Fruit fly (Drosophila melanogaster) whole organism, embryonic: ENCODE measurements around the gene CG16727.

Experiments used
- Aef1 ChIP-seq: fragments of 200-800 bp; sonication (Bioruptor generic); IDR thresholded peaks from 3 replicates; pipeline ENCODE4 v1.3.6; 2022; ENCODE audit warnings: missing biosample characterization, missing genetic modification characterization
- Atf3 ChIP-seq: fragments of 200-800 bp; sonication (Bioruptor generic); optimal IDR thresholded peaks from 3 replicates; lab custom pipeline; 2016; ENCODE audit warnings: missing biosample characterization, missing genetic modification characterization
- Awh ChIP-seq: fragments of 200-800 bp; sonication (Bioruptor generic); IDR thresholded peaks from 2 replicates; pipeline ENCODE4, ENCODE4 v1.3.6; 2022; ENCODE audit warnings: missing biosample characterization, missing genetic modification characterization
- CG1024 ChIP-seq: fragments of 200-800 bp; sonication (Bioruptor generic); IDR thresholded peaks from 2 replicates; pipeline ENCODE4 v1.3.6; 2022; ENCODE audit warnings: missing biosample characterization, missing genetic modification characterization
- CG10274 ChIP-seq: fragments of 200-800 bp; sonication (Bioruptor generic); optimal IDR thresholded peaks from 3 replicates; lab custom pipeline; 2017; ENCODE audit warnings: missing biosample characterization, mild to moderate bottlenecking, missing genetic modification characterization
- CG10654 ChIP-seq: fragments of 200-800 bp; sonication (Bioruptor generic); optimal IDR thresholded peaks from 2 replicates; lab custom pipeline; 2016; ENCODE audit warnings: missing biosample characterization, missing genetic modification characterization
- CG11247 ChIP-seq: fragments of 200-800 bp; sonication (Bioruptor generic); IDR thresholded peaks from 2 replicates; pipeline ENCODE4 v1.3.6; 2022; ENCODE audit warnings: missing biosample characterization, missing genetic modification characterization
- CG11696 ChIP-seq: fragments of 200-800 bp; sonication (Bioruptor generic); IDR thresholded peaks from 2 replicates; pipeline ENCODE4 v1.3.6; 2022; ENCODE audit warnings: missing biosample characterization, missing genetic modification characterization
- CG12155 ChIP-seq: fragments of 200-800 bp; sonication (Bioruptor generic); optimal IDR thresholded peaks from 3 replicates; lab custom pipeline; 2016; ENCODE audit warnings: missing biosample characterization, missing genetic modification characterization
- CG12219 ChIP-seq: fragments of 200-800 bp; sonication (Bioruptor generic); optimal IDR thresholded peaks from 3 replicates; lab custom pipeline; 2018; ENCODE audit warnings: missing biosample characterization, mild to moderate bottlenecking, missing genetic modification characterization
- CG13624 ChIP-seq: fragments of 200-800 bp; sonication (Bioruptor generic); optimal IDR thresholded peaks from 2 replicates; lab custom pipeline; 2016; ENCODE audit warnings: missing biosample characterization, missing genetic modification characterization
- CG14710 ChIP-seq: fragments of 200-800 bp; sonication (Bioruptor generic); optimal IDR thresholded peaks from 3 replicates; lab custom pipeline; 2019; ENCODE audit warnings: missing biosample characterization, mild to moderate bottlenecking, missing genetic modification characterization, moderate library complexity
- CG15479 ChIP-seq: fragments of 200-800 bp; sonication (Bioruptor generic); optimal IDR thresholded peaks from 3 replicates; lab custom pipeline; 2019; ENCODE audit warnings: missing biosample characterization, mild to moderate bottlenecking, missing genetic modification characterization, moderate library complexity
- CG16815 ChIP-seq: fragments of 200-800 bp; sonication (Bioruptor generic); optimal IDR thresholded peaks from 3 replicates; lab custom pipeline; 2017; ENCODE audit warnings: missing biosample characterization, mild to moderate bottlenecking, missing genetic modification characterization
- CG17186 ChIP-seq: fragments of 200-800 bp; sonication (Bioruptor generic); optimal IDR thresholded peaks from 3 replicates; lab custom pipeline; 2017; ENCODE audit warnings: missing biosample characterization, missing genetic modification reagents, missing genetic modification characterization
- CG1792 ChIP-seq: fragments of 200-800 bp; sonication (Bioruptor generic); optimal IDR thresholded peaks from 2 replicates; lab custom pipeline; 2016; ENCODE audit warnings: missing biosample characterization, missing genetic modification characterization
- CG18476 ChIP-seq: fragments of 200-800 bp; sonication (Bioruptor generic); optimal IDR thresholded peaks from 2 replicates; lab custom pipeline; 2016; ENCODE audit warnings: missing biosample characterization, mild to moderate bottlenecking, missing genetic modification characterization
- CG2116 ChIP-seq: fragments of 200-800 bp; sonication (Bioruptor generic); optimal IDR thresholded peaks from 3 replicates; lab custom pipeline; 2018; ENCODE audit warnings: missing biosample characterization, mild to moderate bottlenecking, missing genetic modification characterization
- CG2120 ChIP-seq: fragments of 200-800 bp; sonication (Bioruptor generic); optimal IDR thresholded peaks from 3 replicates; lab custom pipeline; 2016; ENCODE audit warnings: missing biosample characterization, missing genetic modification characterization
- CG2199 ChIP-seq: fragments of 200-800 bp; sonication (Bioruptor generic); IDR thresholded peaks from 3 replicates; pipeline ENCODE4 v1.3.6; 2022; ENCODE audit warnings: missing biosample characterization, missing genetic modification characterization
- CG32772 ChIP-seq: fragments of 200-800 bp; sonication (Bioruptor generic); IDR thresholded peaks from 2 replicates; pipeline ENCODE4 v1.3.6; 2022; ENCODE audit warnings: missing biosample characterization, missing genetic modification characterization
- CG33557 ChIP-seq: fragments of 200-800 bp; sonication (Bioruptor generic); optimal IDR thresholded peaks from 2 replicates; lab custom pipeline; 2019; ENCODE audit warnings: missing biosample characterization, mild to moderate bottlenecking, missing genetic modification characterization, moderate library complexity
- CG42726 ChIP-seq: fragments of 200-800 bp; sonication (Bioruptor generic); IDR thresholded peaks from 2 replicates; pipeline ENCODE4 v1.3.6; 2022; ENCODE audit warnings: missing biosample characterization, missing genetic modification characterization; ENCODE audit not compliant: partially characterized antibody
- CG4730 ChIP-seq: fragments of 200-800 bp; sonication (Bioruptor generic); IDR thresholded peaks from 2 replicates; pipeline ENCODE4 v1.3.6; 2022; ENCODE audit warnings: missing biosample characterization, missing genetic modification characterization
- CG6689 ChIP-seq: fragments of 200-800 bp; sonication (Bioruptor generic); IDR thresholded peaks from 2 replicates; pipeline ENCODE4 v1.3.6; 2022; ENCODE audit warnings: missing biosample characterization, missing genetic modification characterization
- CG7987 ChIP-seq: fragments of 200-800 bp; sonication (Bioruptor generic); optimal IDR thresholded peaks from 2 replicates; lab custom pipeline; 2018; ENCODE audit warnings: missing biosample characterization, mild to moderate bottlenecking, missing genetic modification characterization, moderate library complexity
- CHES-1-like ChIP-seq: fragments of 200-800 bp; sonication (Bioruptor generic); optimal IDR thresholded peaks from 2 replicates; lab custom pipeline; 2016; ENCODE audit warnings: missing biosample characterization, missing genetic modification characterization
- E2f1 ChIP-seq: fragments of 200-800 bp; sonication (Bioruptor generic); IDR thresholded peaks from 2 replicates; pipeline ENCODE4 v1.3.6; 2022; ENCODE audit warnings: missing biosample characterization, missing genetic modification characterization
- HLHmδ ChIP-seq: fragments of 200-800 bp; sonication (Bioruptor generic); optimal IDR thresholded peaks from 2 replicates; lab custom pipeline; 2018; ENCODE audit warnings: missing biosample characterization, mild to moderate bottlenecking, missing genetic modification characterization, moderate library complexity
- Hmx ChIP-seq: fragments of 200-800 bp; sonication (Bioruptor generic); optimal IDR thresholded peaks from 2 replicates; lab custom pipeline; 2016; ENCODE audit warnings: missing biosample characterization, missing genetic modification characterization
- Lhr ChIP-seq: fragments of 200-800 bp; sonication (Bioruptor generic); optimal IDR thresholded peaks from 3 replicates; lab custom pipeline; 2017; ENCODE audit warnings: mild to moderate bottlenecking, missing biosample characterization, missing genetic modification reagents, missing genetic modification characterization
- NC2β ChIP-seq: fragments of 200-800 bp; sonication (Bioruptor generic); optimal IDR thresholded peaks from 2 replicates; lab custom pipeline; 2016; ENCODE audit warnings: missing biosample characterization, missing genetic modification characterization
- NK7.1 ChIP-seq: fragments of 200-800 bp; sonication (Bioruptor generic); optimal IDR thresholded peaks from 3 replicates; lab custom pipeline; 2016; ENCODE audit warnings: missing biosample characterization, missing genetic modification characterization
- bcd ChIP-seq: fragments of 200-800 bp; sonication (Bioruptor generic); optimal IDR thresholded peaks from 2 replicates; lab custom pipeline; 2017; ENCODE audit warnings: missing biosample characterization, mild to moderate bottlenecking, missing genetic modification characterization
- br ChIP-seq: fragments of >200 bp; optimal IDR thresholded peaks from 2 replicates; lab custom pipeline; 2017
- disco-r ChIP-seq: fragments of 200-800 bp; sonication (Bioruptor generic); optimal IDR thresholded peaks from 2 replicates; lab custom pipeline; 2016; ENCODE audit warnings: missing biosample characterization, missing genetic modification characterization
- emc ChIP-seq: fragments of 200-800 bp; sonication (Bioruptor generic); optimal IDR thresholded peaks from 2 replicates; lab custom pipeline; 2016; ENCODE audit warnings: missing biosample characterization, missing genetic modification characterization
- esg ChIP-seq: fragments of 200-800 bp; sonication (Bioruptor generic); conservative IDR thresholded peaks from 2 replicates; pipeline ENCODE4 v1.3.6; 2022; ENCODE audit warnings: missing biosample characterization, missing genetic modification characterization
- ham ChIP-seq: fragments of 200-800 bp; sonication (Bioruptor generic); IDR thresholded peaks from 2 replicates; pipeline ENCODE4 v1.3.6; 2022; ENCODE audit warnings: missing biosample characterization, missing genetic modification characterization
- jing ChIP-seq: fragments of 200-800 bp; sonication (Bioruptor generic); optimal IDR thresholded peaks from 2 replicates; lab custom pipeline; 2018; ENCODE audit warnings: missing biosample characterization, mild to moderate bottlenecking, missing genetic modification characterization
- ken ChIP-seq: fragments of 200-800 bp; sonication (Bioruptor generic); IDR thresholded peaks from 3 replicates; pipeline ENCODE4 v1.3.6; 2022; ENCODE audit warnings: missing biosample characterization, missing genetic modification characterization
- knrl ChIP-seq: fragments of 200-800 bp; sonication (Bioruptor generic); IDR thresholded peaks from 3 replicates; pipeline ENCODE4 v1.3.6; 2022; ENCODE audit warnings: missing biosample characterization, missing genetic modification characterization; ENCODE audit not compliant: partially characterized antibody
- lbe ChIP-seq: fragments of 200-800 bp; sonication (Bioruptor generic); optimal IDR thresholded peaks from 2 replicates; lab custom pipeline; 2016; ENCODE audit warnings: missing biosample characterization, mild to moderate bottlenecking, missing genetic modification characterization
- pho ChIP-seq: fragments of 200-800 bp; sonication (Bioruptor generic); optimal IDR thresholded peaks from 2 replicates; lab custom pipeline; 2016; ENCODE audit warnings: missing biosample characterization, missing genetic modification characterization
- sens ChIP-seq: fragments of 200-800 bp; sonication (Bioruptor generic); peaks from one replicate; lab custom pipeline; 2016; ENCODE audit warnings: missing biosample characterization, missing genetic modification characterization
- sisA ChIP-seq: fragments of 200-800 bp; sonication (Bioruptor generic); IDR thresholded peaks from 2 replicates; pipeline ENCODE4 v1.3.6; 2022; ENCODE audit warnings: missing biosample characterization, missing genetic modification characterization
- stc ChIP-seq: fragments of 200-800 bp; sonication (Bioruptor generic); IDR thresholded peaks from 2 replicates; pipeline ENCODE4 v1.3.6; 2022; ENCODE audit warnings: missing biosample characterization, missing genetic modification characterization
- tin ChIP-seq: fragments of 200-800 bp; sonication (Bioruptor generic); optimal IDR thresholded peaks from 3 replicates; lab custom pipeline; 2016; ENCODE audit warnings: missing biosample characterization, missing genetic modification characterization
- tll ChIP-seq, 2 experiments: fragments of 200-800 bp in 1 of 2; fragments of >200 bp in 1 of 2; sonication (Bioruptor generic) in 1 of 2; optimal IDR thresholded peaks; 2 replicates each; lab custom pipeline; 2017 to 2019; ENCODE audit warnings: missing biosample characterization in 2 of 2, missing genetic modification characterization in 2 of 2, mild to moderate bottlenecking in 1 of 2, moderate library complexity in 1 of 2
- ttk ChIP-seq: fragments of 200-800 bp; sonication (Bioruptor generic); IDR thresholded peaks from 2 replicates; pipeline ENCODE4 v2.1.2; 2022; ENCODE audit warnings: missing biosample characterization, missing genetic modification characterization
- z ChIP-seq: fragments of 200-800 bp; sonication (Bioruptor generic); IDR thresholded peaks from 3 replicates; pipeline ENCODE4 v1.3.6; 2022; ENCODE audit warnings: missing biosample characterization, missing genetic modification characterization
- zf30C ChIP-seq: fragments of 200-800 bp; sonication (Bioruptor generic); optimal IDR thresholded peaks from 3 replicates; lab custom pipeline; 2018; ENCODE audit warnings: missing biosample characterization, mild to moderate bottlenecking, missing genetic modification characterization

CG16727 gene

DNA sequence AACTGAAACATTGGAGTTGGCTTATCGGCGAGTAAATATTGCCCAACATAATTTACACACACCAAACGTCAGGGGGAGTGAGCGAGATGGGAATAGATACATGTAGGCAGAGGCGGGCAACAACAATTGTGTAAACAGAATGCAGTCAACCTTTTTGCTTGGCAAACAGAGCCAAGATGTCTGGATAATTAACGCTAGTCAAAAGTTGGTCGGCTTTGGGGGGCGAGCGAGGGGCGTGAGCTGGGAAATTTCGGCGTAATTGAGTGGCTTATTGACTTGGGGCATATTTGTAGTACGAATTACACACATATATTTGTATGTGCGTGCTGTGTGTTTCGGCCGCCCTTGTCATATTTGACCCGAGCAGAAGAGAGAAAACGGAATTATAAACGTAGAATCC, 28.4 kb upstream of the CG16727 start (continued):
- TF ChIP-seq Aef1 (GFP tag; lab: Robert Waterston, UW) (no peak), CG13624 (peak; percentile 30), CG14710 (tag; lab: Kevin White, UChicago) (peak; percentile 94), NC2β (GFP tag; lab: Kevin White, UChicago) (peak; percentile 88), Awh (no peak; the same call in none of the 2 replicates), NK7.1 (GFP tag; lab: Kevin White, UChicago) (peak; percentile 75), Atf3 (GFP tag; lab: Kevin White, UChicago) (peak; percentile 80), CG10654 (peak; percentile 81), HLHmδ (GFP tag; lab: Kevin White, UChicago) (peak; percentile 98), CG16815 (GFP tag; lab: Kevin White, UChicago) (peak; percentile 56), CG12219 (peak; percentile 89), zf30C (GFP tag; lab: Kevin White, UChicago) (no peak), CG2120 (no peak), bcd (GFP tag; lab: Kevin White, UChicago) (peak; percentile 79), CG12155 (GFP tag; lab: Kevin White, UChicago) (peak; percentile 11), CG1024 (GFP tag; lab: Robert Waterston, UW) (peak; percentile 73; the same call in 1 of the 2 replicates), esg (no peak), pho (GFP tag; lab: Kevin White, UChicago) (peak; percentile 47), ttk (GFP tag; lab: Robert Waterston, UW) (peak; percentile 27; the same call in 1 of the 2 replicates), tin (GFP tag; lab: Kevin White, UChicago) (peak; percentile 43), CG2116 (GFP tag; lab: Kevin White, UChicago) (peak; percentile 80), CG6689 (GFP tag; lab: Robert Waterston, UW) (peak; percentile 59), jing (GFP tag; lab: Kevin White, UChicago) (peak; percentile 68), CG18476 (GFP tag; lab: Kevin White, UChicago) (peak; percentile 77), Hmx (no peak), CG7987 (GFP tag; lab: Kevin White, UChicago) (peak; percentile 96), lbe (GFP tag; lab: Kevin White, UChicago) (no peak), ham (no peak), CG32772 (GFP tag; lab: Robert Waterston, UW) (no peak), CG33557 (GFP tag; lab: Kevin White, UChicago) (peak; percentile 95), CG15479 (no peak), ken (peak; percentile 67; the same call in 2 of the 3 replicates), sens (GFP tag; lab: Kevin White, UChicago) (peak; percentile 98), sisA (GFP tag; lab: Robert Waterston, UW) (no peak), emc (no peak), CG2199 (GFP tag; lab: Robert Waterston, UW) (peak; percentile 64; the same call in 1 of the 3 replicates), tll (GFP tag; optimal IDR thresholded peaks at IDR 0.05; lab: Kevin White, UChicago) (peak in 1 of 2 experiments; percentile 87), CG10274 (GFP tag; lab: Kevin White, UChicago) (peak; percentile 53), disco-r (GFP tag; lab: Kevin White, UChicago) (peak; percentile 83), CG11247 (GFP tag; lab: Robert Waterston, UW) (peak; percentile 29; the same call in 1 of the 2 replicates), CG4730 (0 out of 2 replicates have a peak, but pooled peaks have one; percentile 21), Lhr (GFP tag; lab: Kevin White, UChicago) (peak; percentile 93), CG11696 (GFP tag; lab: Robert Waterston, UW) (peak; percentile 37; the same call in 1 of the 2 replicates), CG42726 (GFP tag; lab: Robert Waterston, UW) (no peak), z (GFP tag; lab: Robert Waterston, UW) (peak; percentile 65), CHES-1-like (GFP tag; lab: Kevin White, UChicago) (peak; percentile 77), CG1792 (GFP tag; lab: Kevin White, UChicago) (peak; percentile 82), E2f1 (peak; percentile 52; the same call in 1 of the 2 replicates), CG17186 (peak; percentile 92), br (lab: Kevin White, UChicago) (no peak), knrl (no peak), stc (GFP tag; lab: Robert Waterston, UW) (peak; percentile 72; the same call in 1 of the 2 replicates)
